Fruit fly (Drosophila melanogaster) whole organism, embryonic: ENCODE results near the gene sNPF-R.
A peak's percentile ranks its signal among the peaks of the same experiment; 100 is the strongest.

Experiments used
- Adf1 ChIP-seq: fragments of 200-800 bp; sonication (Bioruptor generic); IDR thresholded peaks from 2 replicates; pipeline ENCODE4 v1.3.6; 2022; ENCODE audit warnings: missing biosample characterization, missing genetic modification characterization
- CG10654 ChIP-seq: fragments of 200-800 bp; sonication (Bioruptor generic); optimal IDR thresholded peaks from 2 replicates; lab custom pipeline; 2016; ENCODE audit warnings: missing biosample characterization, missing genetic modification characterization
- CG11696 ChIP-seq: fragments of 200-800 bp; sonication (Bioruptor generic); IDR thresholded peaks from 2 replicates; pipeline ENCODE4 v1.3.6; 2022; ENCODE audit warnings: missing biosample characterization, missing genetic modification characterization
- CG13287 ChIP-seq: fragments of 200-800 bp; sonication (Bioruptor generic); IDR thresholded peaks from 2 replicates; pipeline ENCODE4 v1.3.6; 2022; ENCODE audit warnings: missing biosample characterization, missing genetic modification characterization; ENCODE audit not compliant: partially characterized antibody
- CG13775 ChIP-seq: fragments of 200-800 bp; sonication (Bioruptor generic); optimal IDR thresholded peaks from 3 replicates; lab custom pipeline; 2017; ENCODE audit warnings: missing biosample characterization, mild to moderate bottlenecking, missing genetic modification characterization
- CG15479 ChIP-seq: fragments of 200-800 bp; sonication (Bioruptor generic); optimal IDR thresholded peaks from 3 replicates; lab custom pipeline; 2019; ENCODE audit warnings: missing biosample characterization, mild to moderate bottlenecking, missing genetic modification characterization, moderate library complexity
- CG2199 ChIP-seq: fragments of 200-800 bp; sonication (Bioruptor generic); IDR thresholded peaks from 3 replicates; pipeline ENCODE4 v1.3.6; 2022; ENCODE audit warnings: missing biosample characterization, missing genetic modification characterization
- CG2889 ChIP-seq: fragments of 200-800 bp; sonication (Bioruptor generic); IDR thresholded peaks from 3 replicates; pipeline ENCODE4 v1.3.6; 2022; ENCODE audit warnings: missing biosample characterization, missing genetic modification characterization
- CG34224 ChIP-seq: fragments of 200-800 bp; sonication (Bioruptor generic); IDR thresholded peaks from 3 replicates; pipeline ENCODE4 v1.3.6; 2022; ENCODE audit warnings: missing biosample characterization, missing genetic modification characterization; ENCODE audit not compliant: partially characterized antibody
- CG3847 ChIP-seq: fragments of 200-800 bp; sonication (Bioruptor generic); IDR thresholded peaks from 2 replicates; pipeline ENCODE4 v1.3.6; 2022; ENCODE audit warnings: missing biosample characterization, missing genetic modification characterization
- CG7556 ChIP-seq: fragments of 200-800 bp; sonication (Bioruptor generic); optimal IDR thresholded peaks from 2 replicates; lab custom pipeline; 2017; ENCODE audit warnings: missing biosample characterization, mild to moderate bottlenecking, missing genetic modification characterization
- CG7928 ChIP-seq: fragments of 200-800 bp; sonication (Bioruptor generic); optimal IDR thresholded peaks from 2 replicates; lab custom pipeline; 2017; ENCODE audit warnings: missing biosample characterization, mild to moderate bottlenecking, missing genetic modification characterization
- CG9437 ChIP-seq: fragments of 200-800 bp; sonication (Bioruptor generic); optimal IDR thresholded peaks from 2 replicates; lab custom pipeline; 2018; ENCODE audit warnings: missing biosample characterization, mild to moderate bottlenecking, missing genetic modification characterization
- Dad ChIP-seq: fragments of 200-800 bp; sonication (Bioruptor generic); optimal IDR thresholded peaks from 3 replicates; lab custom pipeline; 2016; ENCODE audit warnings: missing biosample characterization, missing genetic modification characterization
- Dip2 ChIP-seq: fragments of 200-800 bp; sonication (Bioruptor generic); IDR thresholded peaks from 2 replicates; pipeline ENCODE4 v1.3.6; 2022; ENCODE audit warnings: missing biosample characterization, missing genetic modification characterization
- ERR ChIP-seq: fragments of 200-800 bp; sonication (Bioruptor generic); optimal IDR thresholded peaks from 2 replicates; lab custom pipeline; 2016; ENCODE audit warnings: missing biosample characterization, missing genetic modification characterization
- Elba2 ChIP-seq: fragments of 200-800 bp; sonication (Bioruptor generic); optimal IDR thresholded peaks from 3 replicates; lab custom pipeline; 2016; ENCODE audit warnings: missing biosample characterization, missing genetic modification characterization
- Fer1 ChIP-seq: fragments of 200-800 bp; sonication (Bioruptor generic); optimal IDR thresholded peaks from 2 replicates; lab custom pipeline; 2017; ENCODE audit warnings: missing biosample characterization, mild to moderate bottlenecking, missing genetic modification characterization
- H15 ChIP-seq: fragments of 200-800 bp; sonication (Bioruptor generic); IDR thresholded peaks from 3 replicates; pipeline ENCODE4 v1.3.6; 2022; ENCODE audit warnings: missing biosample characterization, missing genetic modification characterization
- Hand ChIP-seq: fragments of 200-800 bp; sonication (Bioruptor generic); optimal IDR thresholded peaks from 2 replicates; lab custom pipeline; 2017; ENCODE audit warnings: mild to moderate bottlenecking, missing biosample characterization, missing genetic modification reagents, missing genetic modification characterization
- Hmr ChIP-seq: fragments of 200-800 bp; sonication (Bioruptor generic); optimal IDR thresholded peaks from 3 replicates; lab custom pipeline; 2017; ENCODE audit warnings: mild to moderate bottlenecking, missing biosample characterization, missing genetic modification reagents, missing genetic modification characterization
- Lhr ChIP-seq: fragments of 200-800 bp; sonication (Bioruptor generic); optimal IDR thresholded peaks from 3 replicates; lab custom pipeline; 2017; ENCODE audit warnings: mild to moderate bottlenecking, missing biosample characterization, missing genetic modification reagents, missing genetic modification characterization
- Nf-YC ChIP-seq: fragments of 200-800 bp; optimal IDR thresholded peaks from 3 replicates; lab custom pipeline; 2019; ENCODE audit warnings: missing biosample characterization, mild to moderate bottlenecking, missing genetic modification characterization, moderate library complexity
- NfI ChIP-seq: fragments of 200-800 bp; sonication (Bioruptor generic); optimal IDR thresholded peaks from 3 replicates; lab custom pipeline; 2018; ENCODE audit warnings: missing biosample characterization, mild to moderate bottlenecking, missing genetic modification characterization, moderate library complexity
- Oli ChIP-seq: fragments of 200-800 bp; sonication (Bioruptor generic); optimal IDR thresholded peaks from 2 replicates; lab custom pipeline; 2018; ENCODE audit warnings: missing biosample characterization, mild to moderate bottlenecking, missing genetic modification characterization, moderate library complexity
- Trl ChIP-seq, 3 experiments: fragments of >200 bp in 2 of 3; fragments of 200-800 bp in 1 of 3; sonication (Bioruptor generic) in 1 of 3; optimal IDR thresholded peaks; 2 replicates in 1 of 3; 3 replicates in 2 of 3; lab custom pipeline; 2016 to 2017; ENCODE audit warnings: missing biosample characterization in 1 of 3, missing genetic modification characterization in 1 of 3
- Vsx1 ChIP-seq: fragments of 200-800 bp; sonication (Bioruptor generic); optimal IDR thresholded peaks from 2 replicates; lab custom pipeline; 2017; ENCODE audit warnings: missing biosample characterization, mild to moderate bottlenecking, missing genetic modification characterization, missing genetic modification reagents
- YL-1 ChIP-seq: fragments of 200-800 bp; sonication (Bioruptor generic); optimal IDR thresholded peaks from 3 replicates; lab custom pipeline; 2017; ENCODE audit warnings: missing biosample characterization, mild to moderate bottlenecking, missing genetic modification characterization
- amos ChIP-seq: fragments of 200-800 bp; sonication (Bioruptor generic); IDR thresholded peaks from 2 replicates; pipeline ENCODE4 v1.3.6; 2022; ENCODE audit warnings: missing biosample characterization, missing genetic modification characterization; ENCODE audit not compliant: partially characterized antibody
- az2 ChIP-seq: fragments of 200-800 bp; sonication (Bioruptor generic); optimal IDR thresholded peaks from 3 replicates; lab custom pipeline; 2016; ENCODE audit warnings: missing biosample characterization, missing genetic modification characterization
- bcd ChIP-seq: fragments of 200-800 bp; sonication (Bioruptor generic); optimal IDR thresholded peaks from 2 replicates; lab custom pipeline; 2017; ENCODE audit warnings: missing biosample characterization, mild to moderate bottlenecking, missing genetic modification characterization
- cg ChIP-seq: fragments of 200-800 bp; sonication (Bioruptor generic); optimal IDR thresholded peaks from 3 replicates; lab custom pipeline; 2019; ENCODE audit warnings: missing biosample characterization, mild to moderate bottlenecking, missing genetic modification characterization, moderate library complexity
- chinmo ChIP-seq: fragments of 200-800 bp; sonication (Bioruptor generic); IDR thresholded peaks from 4 replicates; pipeline ENCODE4 v1.3.6; 2022; ENCODE audit warnings: missing biosample characterization, missing genetic modification characterization; ENCODE audit not compliant: partially characterized antibody
- kay ChIP-seq: fragments of 200-800 bp; sonication (Bioruptor generic); optimal IDR thresholded peaks from 2 replicates; lab custom pipeline; 2016; ENCODE audit warnings: missing biosample characterization, missing genetic modification characterization
- kni ChIP-seq: fragments of 200-800 bp; sonication (Bioruptor generic); optimal IDR thresholded peaks from 3 replicates; lab custom pipeline; 2017; ENCODE audit warnings: mild to moderate bottlenecking, missing biosample characterization, missing genetic modification reagents, missing genetic modification characterization
- knrl ChIP-seq: fragments of 200-800 bp; sonication (Bioruptor generic); IDR thresholded peaks from 3 replicates; pipeline ENCODE4 v1.3.6; 2022; ENCODE audit warnings: missing biosample characterization, missing genetic modification characterization; ENCODE audit not compliant: partially characterized antibody
- nerfin-1 ChIP-seq: fragments of 200-800 bp; sonication (Bioruptor generic); optimal IDR thresholded peaks from 3 replicates; lab custom pipeline; 2019; ENCODE audit warnings: missing biosample characterization, mild to moderate bottlenecking, missing genetic modification characterization, moderate library complexity
- odd ChIP-seq: fragments of 200-800 bp; sonication (Bioruptor generic); optimal IDR thresholded peaks from 2 replicates; lab custom pipeline; 2017; ENCODE audit warnings: missing biosample characterization, mild to moderate bottlenecking, missing genetic modification characterization
- pb ChIP-seq: fragments of 200-800 bp; sonication (Bioruptor generic); optimal IDR thresholded peaks from 3 replicates; lab custom pipeline; 2016; ENCODE audit warnings: missing biosample characterization, missing genetic modification characterization
- pnt ChIP-seq: fragments of 200-800 bp; sonication (Bioruptor generic); optimal IDR thresholded peaks from 3 replicates; lab custom pipeline; 2016; ENCODE audit warnings: missing biosample characterization, missing genetic modification characterization
- prd ChIP-seq, 3 experiments: fragments of >200 bp in 2 of 3; fragments of 200-800 bp in 1 of 3; sonication (Bioruptor generic) in 1 of 3; optimal IDR thresholded peaks in 2 of 3; IDR thresholded peaks in 1 of 3; 2 replicates in 2 of 3; 3 replicates in 1 of 3; pipeline versions ENCODE4 v1.3.6 to Lab custom; 2017 to 2022; ENCODE audit warnings: missing biosample characterization in 1 of 3, missing genetic modification characterization in 1 of 3
- pzg ChIP-seq: fragments of 200-800 bp; sonication (Bioruptor generic); optimal IDR thresholded peaks from 3 replicates; lab custom pipeline; 2018; ENCODE audit warnings: missing biosample characterization, mild to moderate bottlenecking, missing genetic modification characterization, moderate library complexity
- row ChIP-seq: fragments of 200-800 bp; sonication (Bioruptor generic); IDR thresholded peaks from 3 replicates; pipeline ENCODE4 v1.3.6; 2022; ENCODE audit warnings: missing biosample characterization, missing genetic modification characterization
- sr ChIP-seq: fragments of 200-800 bp; sonication (Bioruptor generic); IDR thresholded peaks from 3 replicates; pipeline ENCODE4 v1.3.6; 2022; ENCODE audit warnings: missing biosample characterization, missing genetic modification characterization
- tna ChIP-seq: fragments of 200-800 bp; sonication (Bioruptor generic); IDR thresholded peaks from 2 replicates; pipeline ENCODE4 v1.3.6; 2022; ENCODE audit warnings: missing biosample characterization, missing genetic modification characterization; ENCODE audit not compliant: partially characterized antibody
- ttk ChIP-seq: fragments of 200-800 bp; sonication (Bioruptor generic); IDR thresholded peaks from 2 replicates; pipeline ENCODE4 v2.1.2; 2022; ENCODE audit warnings: missing biosample characterization, missing genetic modification characterization

sNPF-R gene

dm6 chr3L:20104543-20105046 is 15.8 kb upstream of the sNPF-R start (continued):
- TF ChIP-seq tna (GFP tag; lab: Robert Waterston, UW) (no peak), ERR (GFP tag; lab: Kevin White, UChicago) (no peak), Vsx1 (GFP tag; lab: Kevin White, UChicago) (no peak), row (GFP tag; lab: Robert Waterston, UW) (peak; percentile 34; the same call in 1 of the 3 replicates), Fer1 (GFP tag; lab: Kevin White, UChicago) (no peak), kay (no peak), CG3847 (GFP tag; lab: Robert Waterston, UW) (no peak), CG7928 (GFP tag; lab: Kevin White, UChicago) (no peak), Hmr (GFP tag; lab: Kevin White, UChicago) (peak; percentile 2), Dad (GFP tag; lab: Kevin White, UChicago) (no peak), CG10654 (GFP tag; lab: Kevin White, UChicago) (no peak), CG13775 (GFP tag; lab: Kevin White, UChicago) (no peak), az2 (GFP tag; lab: Kevin White, UChicago) (no peak), ttk (GFP tag; lab: Robert Waterston, UW) (no peak), Nf-YC (tag; lab: Kevin White, UChicago) (no peak), YL-1 (GFP tag; lab: Kevin White, UChicago) (peak; percentile 9), Hand (no peak), CG11696 (GFP tag; lab: Robert Waterston, UW) (no peak), H15 (GFP tag; lab: Robert Waterston, UW) (no peak)

DNA sequence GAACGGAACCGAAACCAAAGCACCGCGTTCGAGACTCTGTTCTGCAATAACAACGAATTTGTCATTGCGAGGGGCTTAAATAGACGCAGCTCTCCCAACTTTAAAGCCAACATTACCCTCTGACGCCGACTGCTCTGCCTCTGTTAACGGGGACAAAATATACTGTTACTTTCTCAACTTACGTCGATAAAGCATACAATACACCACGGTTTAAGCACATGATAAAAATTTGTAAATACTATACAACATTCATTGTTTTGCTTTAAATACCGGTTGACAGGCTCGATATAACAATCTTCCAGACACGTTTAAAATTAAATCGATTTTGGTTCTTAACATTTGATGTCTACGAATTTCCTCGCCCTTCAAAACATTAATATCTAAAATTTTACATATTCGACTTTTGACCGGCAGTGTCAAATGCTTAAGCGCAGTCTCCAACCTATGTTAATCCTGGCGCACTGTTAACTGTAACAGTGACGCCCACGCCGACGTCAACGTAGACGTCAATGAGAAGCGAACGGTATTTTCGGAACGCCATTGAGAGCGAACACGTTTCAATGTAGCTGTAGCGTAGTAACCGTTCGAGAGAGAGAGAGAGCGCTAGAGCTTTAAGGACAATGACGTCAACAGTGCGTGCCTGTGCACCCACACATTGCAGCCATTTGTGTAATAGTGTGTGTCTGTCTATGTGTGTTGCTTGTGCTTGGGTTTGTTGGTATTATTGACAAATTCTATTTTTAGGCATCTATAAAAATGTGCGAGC is 15.2 kb upstream of the sNPF-R start, which contains the start of gene CG14186:
Gene CG14186 (minus strand): TSS at position 51 of the 766 bp plus-strand sequence.
- TF ChIP-seq CG13287 (GFP tag; lab: Robert Waterston, UW) (no peak), Elba2 (GFP tag; lab: Kevin White, UChicago) (no peak), CG9437 (GFP tag; lab: Kevin White, UChicago) (peak; percentile 24), amos (GFP tag; lab: Robert Waterston, UW) (peak; percentile 44; the same call in 1 of the 2 replicates), CG2199 (GFP tag; lab: Robert Waterston, UW) (no peak), CG34224 (GFP tag; lab: Robert Waterston, UW) (no peak), sr (GFP tag; lab: Robert Waterston, UW) (peak; percentile 54; the same call in 2 of the 3 replicates), pzg (GFP tag; lab: Kevin White, UChicago) (peak; percentile 26), CG7556 (GFP tag; lab: Kevin White, UChicago) (no peak), prd (optimal IDR thresholded peaks at IDR 0.05; lab: Kevin White, UChicago) (peak in 1 of 2 experiments; percentile 61), prd (GFP tag; IDR thresholded peaks at IDR 0.05; lab: Robert Waterston, UW) (no peak), Adf1 (peak; percentile 89), chinmo (GFP tag; lab: Robert Waterston, UW) (0 out of 4 replicates have a peak, but pooled peaks have one; percentile 69), Dip2 (GFP tag; lab: Robert Waterston, UW) (peak; percentile 21; the same call in 1 of the 2 replicates), nerfin-1 (peak; percentile 70), kni (no peak), knrl (GFP tag; lab: Robert Waterston, UW) (peak; percentile 60), Lhr (GFP tag; lab: Kevin White, UChicago) (peak; percentile 60), Trl (optimal IDR thresholded peaks at IDR 0.05; lab: Kevin White, UChicago) (peak; percentile 26 to 48), Trl (GFP tag; optimal IDR thresholded peaks at IDR 0.05; lab: Kevin White, UChicago) (no peak), Dad (GFP tag; lab: Kevin White, UChicago) (no peak), Oli (no peak), pnt (no peak), pb (GFP tag; lab: Kevin White, UChicago) (no peak), CG15479 (GFP tag; lab: Kevin White, UChicago) (no peak), bcd (GFP tag; lab: Kevin White, UChicago) (no peak), cg (GFP tag; lab: Kevin White, UChicago) (peak; percentile 78), NfI (GFP tag; lab: Kevin White, UChicago) (no peak), CG2889 (no peak), odd (no peak)
